Worm (Caenorhabditis elegans): Measurements from ENCODE around the gene snt-3.

DNA sequence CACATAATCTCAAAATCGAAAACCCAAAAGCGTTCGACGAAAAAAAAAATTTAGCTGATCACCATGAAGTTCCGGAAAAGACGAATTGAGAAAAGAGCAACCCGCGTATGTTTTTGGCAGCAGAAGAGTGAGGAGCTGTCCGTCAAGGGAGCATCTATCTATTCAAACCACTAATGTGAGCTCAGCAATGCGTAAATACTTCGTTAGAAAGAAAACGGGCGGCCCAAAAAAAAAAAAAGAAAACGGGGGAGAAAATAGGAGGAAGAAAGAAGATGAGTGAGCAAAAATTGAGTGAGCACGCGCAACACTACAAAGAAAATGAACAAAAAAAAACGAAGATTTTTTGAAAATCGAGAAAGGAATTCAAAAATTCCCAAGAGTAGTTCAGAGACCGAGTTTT is 6.5 kb downstream of the snt-3 start:
- TF ChIP-seq unc-86 (tag; optimal IDR thresholded peaks at IDR 0.05) (no peak), elt-2 (tag; optimal IDR thresholded peaks at IDR 0.05) (no peak), pqm-1 (tag; optimal IDR thresholded peaks at IDR 0.05) (no peak), mec-3 (tag; optimal IDR thresholded peaks at IDR 0.05; ENCODE audit: borderline replicate concordance) (no peak), che-1 (tag; optimal IDR thresholded peaks at IDR 0.05) (no peak)

All from whole organism, late embryonic.